Fruit fly (Drosophila melanogaster): Measurements from ENCODE around the gene kto.

kto gene

dm6 chr3L:19845047-19845906 is 8.9 kb downstream of the kto start, which contains the start of gene Papss:
TSS of gene Papss (plus strand) at chr3L:19845293.
- TF ChIP-seq CG17359 (tag; optimal IDR thresholded peaks at IDR 0.05) (peak; percentile 41), CG10267 (tag; optimal IDR thresholded peaks at IDR 0.05) (peak; percentile 55), trem (tag; optimal IDR thresholded peaks at IDR 0.05) (peak; percentile 67), CG11247 (GFP tag; IDR thresholded peaks at IDR 0.05) (no peak), bbx (GFP tag; IDR thresholded peaks at IDR 0.05; ENCODE audit: partially characterized antibody) (peak; percentile 88), CG6765 (GFP tag; optimal IDR thresholded peaks at IDR 0.05) (peak; percentile 18), Six4 (GFP tag; optimal IDR thresholded peaks at IDR 0.05) (peak; percentile 27), CG2202 (tag; optimal IDR thresholded peaks at IDR 0.05) (peak; percentile 13), CG12659 (GFP tag; optimal IDR thresholded peaks at IDR 0.05) (peak; percentile 15), CG32532 (GFP tag; IDR thresholded peaks at IDR 0.05) (peak; percentile 56), CG6689 (GFP tag; IDR thresholded peaks at IDR 0.05) (no peak), Mrtf (GFP tag; IDR thresholded peaks at IDR 0.05) (no peak), CG18599 (GFP tag; optimal IDR thresholded peaks at IDR 0.05) (peak; percentile 87), zen2 (GFP tag; IDR thresholded peaks at IDR 0.05; ENCODE audit: partially characterized antibody) (peak; percentile 77; the same call in 2 of the 3 replicates), CG6254 (GFP tag; optimal IDR thresholded peaks at IDR 0.05) (peak; percentile 3), CG17186 (GFP tag; optimal IDR thresholded peaks at IDR 0.05) (no peak), fd96Cb (tag; optimal IDR thresholded peaks at IDR 0.05) (peak; percentile 5), lola (GFP tag; optimal IDR thresholded peaks at IDR 0.05) (peak in 1 of 3 experiments; percentile 26), Hmr (GFP tag; optimal IDR thresholded peaks at IDR 0.05) (peak; percentile 68), pan (optimal IDR thresholded peaks at IDR 0.05) (no peak), pan (GFP tag; optimal IDR thresholded peaks at IDR 0.05 in 1 of 2, IDR thresholded peaks at IDR 0.05 in 1 of 2) (peak in 1 of 2 experiments; percentile 25), cas (GFP tag; IDR thresholded peaks at IDR 0.05) (no peak), ham (GFP tag; IDR thresholded peaks at IDR 0.05) (no peak), CG12071 (GFP tag; optimal IDR thresholded peaks at IDR 0.05) (peak; percentile 49), CG34422 (GFP tag; IDR thresholded peaks at IDR 0.05) (no peak; the same call in 2 of the 3 replicates), HLH4C (GFP tag; IDR thresholded peaks at IDR 0.05; ENCODE audit: partially characterized antibody) (peak; percentile 50; the same call in 1 of the 3 replicates), phol (tag; optimal IDR thresholded peaks at IDR 0.05) (peak; percentile 40), hbn (GFP tag; IDR thresholded peaks at IDR 0.05; ENCODE audit: partially characterized antibody) (peak; percentile 87), ind (GFP tag; optimal IDR thresholded peaks at IDR 0.05) (no peak), CG2199 (GFP tag; IDR thresholded peaks at IDR 0.05) (peak; percentile 88), ATbp (GFP tag; optimal IDR thresholded peaks at IDR 0.05) (peak; percentile 85), NC2β (GFP tag; optimal IDR thresholded peaks at IDR 0.05) (peak; percentile 7), Chrac-16 (GFP tag; optimal IDR thresholded peaks at IDR 0.05) (peak; percentile 23), CG17829 (tag; optimal IDR thresholded peaks at IDR 0.05) (peak; percentile 47), kah (GFP tag; optimal IDR thresholded peaks at IDR 0.05) (no peak), CG30020 (tag; optimal IDR thresholded peaks at IDR 0.05) (peak; percentile 53), amos (GFP tag; IDR thresholded peaks at IDR 0.05; ENCODE audit: partially characterized antibody) (peak; percentile 84), gcm2 (GFP tag; optimal IDR thresholded peaks at IDR 0.05) (no peak), caup (GFP tag; optimal IDR thresholded peaks at IDR 0.05; ENCODE audit: severe bottlenecking) (peak; percentile 56), CG9932 (GFP tag; IDR thresholded peaks at IDR 0.05) (peak; percentile 70), CG10959 (GFP tag; IDR thresholded peaks at IDR 0.05) (no peak), CG15696 (tag; optimal IDR thresholded peaks at IDR 0.05) (peak; percentile 5), Sox100B (GFP tag; optimal IDR thresholded peaks at IDR 0.05) (no peak), ato (GFP tag; IDR thresholded peaks at IDR 0.05; ENCODE audit: partially characterized antibody) (0 out of 2 replicates have a peak, but pooled peaks have one; percentile 44), CG12236 (GFP tag; optimal IDR thresholded peaks at IDR 0.05) (no peak), unc-4 (GFP tag; IDR thresholded peaks at IDR 0.05; ENCODE audit: partially characterized antibody) (peak; percentile 86), Asciz (GFP tag; optimal IDR thresholded peaks at IDR 0.05) (no peak)

Data from whole organism, embryonic.